Fruit fly (Drosophila melanogaster) whole organism, adult: ENCODE results near the gene CG10874.

Experiments
- CG11617 ChIP-seq: fragments of 200-800 bp; sonication (Bioruptor generic); optimal IDR thresholded peaks from 2 replicates; lab custom pipeline; 2017; ENCODE audit warnings: mild to moderate bottlenecking, missing biosample characterization, missing genetic modification reagents, missing genetic modification characterization
- CG12768 ChIP-seq: fragments of 200-800 bp; sonication (Bioruptor generic); optimal IDR thresholded peaks from 2 replicates; lab custom pipeline; 2017; ENCODE audit warnings: missing biosample characterization, missing genetic modification characterization, mild to moderate bottlenecking, moderate library complexity, missing genetic modification reagents
- CG14711 ChIP-seq: fragments of 200-800 bp; sonication (Bioruptor generic); optimal IDR thresholded peaks from 2 replicates; lab custom pipeline; 2018; ENCODE audit warnings: missing biosample characterization, mild to moderate bottlenecking, missing genetic modification characterization, moderate library complexity
- CG1620 ChIP-seq: fragments of 200-800 bp; sonication (Bioruptor generic); optimal IDR thresholded peaks from 2 replicates; lab custom pipeline; 2016; ENCODE audit warnings: missing biosample characterization, missing genetic modification characterization
- CG33017 ChIP-seq: fragments of 200-800 bp; sonication (Bioruptor generic); optimal IDR thresholded peaks from 2 replicates; lab custom pipeline; 2018; ENCODE audit warnings: missing biosample characterization, mild to moderate bottlenecking, missing genetic modification characterization, moderate library complexity
- CG5204 ChIP-seq: fragments of 200-800 bp; sonication (Bioruptor generic); optimal IDR thresholded peaks from 2 replicates; lab custom pipeline; 2016; ENCODE audit warnings: missing biosample characterization, missing genetic modification characterization
- CG7045 ChIP-seq: fragments of 200-800 bp; sonication (Bioruptor generic); optimal IDR thresholded peaks from 2 replicates; lab custom pipeline; 2017; ENCODE audit warnings: missing biosample characterization, mild to moderate bottlenecking, missing genetic modification characterization
- CG7101 ChIP-seq: fragments of 200-800 bp; sonication (Bioruptor generic); optimal IDR thresholded peaks from 2 replicates; lab custom pipeline; 2018; ENCODE audit warnings: missing biosample characterization, mild to moderate bottlenecking, missing genetic modification characterization, moderate library complexity
- Clk ChIP-seq: fragments of 200-800 bp; sonication (Bioruptor generic); optimal IDR thresholded peaks from 2 replicates; lab custom pipeline; 2017; ENCODE audit warnings: missing biosample characterization, missing genetic modification characterization
- Crg-1 ChIP-seq: fragments of 200-800 bp; sonication (Bioruptor generic); optimal IDR thresholded peaks from 2 replicates; lab custom pipeline; 2016; ENCODE audit warnings: missing biosample characterization, missing genetic modification characterization
- Hr96 ChIP-seq: fragments of 200-800 bp; sonication (Bioruptor generic); optimal IDR thresholded peaks from 2 replicates; lab custom pipeline; 2016; ENCODE audit warnings: missing biosample characterization, missing genetic modification characterization
- Mnt ChIP-seq: fragments of 200-800 bp; sonication (Bioruptor generic); optimal IDR thresholded peaks from 2 replicates; lab custom pipeline; 2016; ENCODE audit warnings: missing biosample characterization, mild to moderate bottlenecking, missing genetic modification characterization
- bab1 ChIP-seq: fragments of 200-800 bp; sonication (Bioruptor generic); optimal IDR thresholded peaks from 3 replicates; lab custom pipeline; 2019; ENCODE audit warnings: missing biosample characterization, mild to moderate bottlenecking, missing genetic modification characterization, moderate library complexity
- cic ChIP-seq: fragments of 200-800 bp; sonication (Bioruptor generic); optimal IDR thresholded peaks from 2 replicates; lab custom pipeline; 2017; ENCODE audit warnings: missing biosample characterization, mild to moderate bottlenecking, missing genetic modification characterization, moderate library complexity
- cnc ChIP-seq, 2 experiments: fragments of >200 bp; optimal IDR thresholded peaks; 2 replicates each; lab custom pipeline; 2017
- kay ChIP-seq: fragments of 200-800 bp; sonication (Bioruptor generic); peaks from one replicate; lab custom pipeline; 2016; ENCODE audit warnings: missing biosample characterization, missing genetic modification characterization, borderline replicate concordance
- ovo ChIP-seq: fragments of 200-800 bp; sonication (Bioruptor generic); optimal IDR thresholded peaks from 2 replicates; lab custom pipeline; 2016; ENCODE audit warnings: missing biosample characterization, missing genetic modification characterization
- pad ChIP-seq: fragments of 200-800 bp; sonication (Bioruptor generic); optimal IDR thresholded peaks from 3 replicates; lab custom pipeline; 2017; ENCODE audit warnings: missing biosample characterization, missing genetic modification characterization, mild to moderate bottlenecking, moderate library complexity, missing genetic modification reagents
- tj ChIP-seq: fragments of 200-800 bp; sonication (Bioruptor generic); optimal IDR thresholded peaks from 3 replicates; lab custom pipeline; 2017; ENCODE audit warnings: missing biosample characterization, mild to moderate bottlenecking, missing genetic modification characterization, moderate library complexity
- toe ChIP-seq: fragments of 200-800 bp; sonication (Bioruptor generic); optimal IDR thresholded peaks from 2 replicates; lab custom pipeline; 2016; ENCODE audit warnings: missing biosample characterization, missing genetic modification characterization

CG10874 gene

dm6 chr2L:2220573-2221332, 28.6 kb upstream of the CG10874 start, which contains the start of gene papi:
Gene papi (plus strand): TSS chr2L:2220748.
- TF ChIP-seq CG14711 (tag; lab: Kevin White, UChicago) (no peak), CG5204 (GFP tag; lab: Kevin White, UChicago) (no peak), Clk (no peak), cic (GFP tag; lab: Kevin White, UChicago) (peak; percentile 34), ovo (GFP tag; lab: Kevin White, UChicago) (peak; percentile 70), pad (GFP tag; lab: Kevin White, UChicago) (no peak), toe (GFP tag; lab: Kevin White, UChicago) (no peak), CG1620 (GFP tag; lab: Kevin White, UChicago) (no peak), Crg-1 (GFP tag; lab: Kevin White, UChicago) (no peak), Hr96 (GFP tag; lab: Kevin White, UChicago) (no peak), bab1 (GFP tag; lab: Kevin White, UChicago) (no peak), Mnt (GFP tag; lab: Kevin White, UChicago) (peak; percentile 99), CG7045 (GFP tag; lab: Kevin White, UChicago) (no peak), CG33017 (tag; lab: Kevin White, UChicago) (peak; percentile 28), CG11617 (GFP tag; lab: Kevin White, UChicago) (no peak), cnc (optimal IDR thresholded peaks at IDR 0.05; lab: Kevin White, UChicago) (no peak), tj (GFP tag; lab: Kevin White, UChicago) (no peak), CG7101 (peak; percentile 47), CG12768 (GFP tag; lab: Kevin White, UChicago) (no peak), kay (GFP tag; lab: Kevin White, UChicago) (no peak)

- TF ChIP-seq CG11617 (GFP tag; lab: Kevin White, UChicago) (peak; percentile 74), cnc (optimal IDR thresholded peaks at IDR 0.05; lab: Kevin White, UChicago) (no peak), CG7101 (peak; percentile 53), CG14711 (tag; lab: Kevin White, UChicago) (peak; percentile 47), CG7045 (GFP tag; lab: Kevin White, UChicago) (no peak), CG5204 (GFP tag; lab: Kevin White, UChicago) (no peak), pad (GFP tag; lab: Kevin White, UChicago) (peak; percentile 52), CG1620 (GFP tag; lab: Kevin White, UChicago) (peak; percentile 32), CG12768 (GFP tag; lab: Kevin White, UChicago) (peak; percentile 27), tj (GFP tag; lab: Kevin White, UChicago) (peak; percentile 38), toe (GFP tag; lab: Kevin White, UChicago) (no peak), Crg-1 (GFP tag; lab: Kevin White, UChicago) (peak; percentile 66), Mnt (GFP tag; lab: Kevin White, UChicago) (peak; percentile 94), CG33017 (tag; lab: Kevin White, UChicago) (peak; percentile 71), bab1 (GFP tag; lab: Kevin White, UChicago) (peak; percentile 54), Hr96 (GFP tag; lab: Kevin White, UChicago) (no peak), Clk (no peak), ovo (GFP tag; lab: Kevin White, UChicago) (no peak), cic (GFP tag; lab: Kevin White, UChicago) (peak; percentile 94), kay (GFP tag; lab: Kevin White, UChicago) (no peak)
Measured at dm6 chr2L:2217067-2217684, 25.0 kb upstream of the CG10874 start, which contains the start of the genes CG15386, CG42371 and mio. Gene CG15386 (minus strand): TSS chr2L:2217246. Gene CG42371 (minus strand): TSS chr2L:2217246. Gene mio (plus strand): TSS chr2L:2217290.

- no peak for TF ChIP-seq CG1620 (GFP tag; lab: Kevin White, UChicago)
- TF ChIP-seq CG33017 (tag; lab: Kevin White, UChicago), result peak; percentile 70
- TF ChIP-seq CG12768 (GFP tag; lab: Kevin White, UChicago), result peak; percentile 23
- TF ChIP-seq Mnt (GFP tag; lab: Kevin White, UChicago), result peak; percentile 16
- peak; percentile 28 for TF ChIP-seq pad (GFP tag; lab: Kevin White, UChicago)
- TF ChIP-seq CG7101, result peak; percentile 64
- TF ChIP-seq Crg-1 (GFP tag; lab: Kevin White, UChicago), result peak; percentile 18
- TF ChIP-seq Clk, result no peak
- peak; percentile 34 for TF ChIP-seq cic (GFP tag; lab: Kevin White, UChicago)
- TF ChIP-seq bab1 (GFP tag; lab: Kevin White, UChicago), result peak; percentile 9
- TF ChIP-seq CG14711 (tag; lab: Kevin White, UChicago), result no peak
Measured at dm6 chr2L:2216065-2216464, 23.9 kb upstream of the CG10874 start, which contains the start of gene daed. Gene daed (minus strand): TSS chr2L:2216311.

- TF ChIP-seq cic (GFP tag; lab: Kevin White, UChicago), result peak; percentile 49
- peak; percentile 42 for TF ChIP-seq CG1620 (GFP tag; lab: Kevin White, UChicago)
- TF ChIP-seq kay (GFP tag; lab: Kevin White, UChicago), result no peak
- no peak for TF ChIP-seq CG5204 (GFP tag; lab: Kevin White, UChicago)
- no peak for TF ChIP-seq Clk
- TF ChIP-seq CG11617 (GFP tag; lab: Kevin White, UChicago), result peak; percentile 51
- peak; percentile 64 for TF ChIP-seq pad (GFP tag; lab: Kevin White, UChicago)
- TF ChIP-seq CG33017 (tag; lab: Kevin White, UChicago), result no peak
- peak; percentile 25 for TF ChIP-seq ovo (GFP tag; lab: Kevin White, UChicago)
- TF ChIP-seq CG14711 (tag; lab: Kevin White, UChicago), result peak; percentile 7
- TF ChIP-seq Mnt (GFP tag; lab: Kevin White, UChicago), result peak; percentile 54
- peak; percentile 62 for TF ChIP-seq CG7101
- TF ChIP-seq Crg-1 (GFP tag; lab: Kevin White, UChicago), result peak; percentile 78
- TF ChIP-seq CG7045 (GFP tag; lab: Kevin White, UChicago), result peak; percentile 11
- TF ChIP-seq Hr96 (GFP tag; lab: Kevin White, UChicago), result no peak
- TF ChIP-seq bab1 (GFP tag; lab: Kevin White, UChicago), result peak; percentile 87
- TF ChIP-seq toe (GFP tag; lab: Kevin White, UChicago), result no peak
- no peak for TF ChIP-seq tj (GFP tag; lab: Kevin White, UChicago)
- TF ChIP-seq cnc (optimal IDR thresholded peaks at IDR 0.05; lab: Kevin White, UChicago), result no peak
- peak; percentile 24 for TF ChIP-seq CG12768 (GFP tag; lab: Kevin White, UChicago)
Measured at dm6 chr2L:2214004-2214403, 21.8 kb upstream of the CG10874 start, which contains the start of the genes Uch and CG34174. Gene Uch (minus strand): TSS chr2L:2214211. Gene CG34174 (plus strand): TSS chr2L:2214266.
